Fruit fly (Drosophila melanogaster): ENCODE results near the gene Ide.

DNA sequence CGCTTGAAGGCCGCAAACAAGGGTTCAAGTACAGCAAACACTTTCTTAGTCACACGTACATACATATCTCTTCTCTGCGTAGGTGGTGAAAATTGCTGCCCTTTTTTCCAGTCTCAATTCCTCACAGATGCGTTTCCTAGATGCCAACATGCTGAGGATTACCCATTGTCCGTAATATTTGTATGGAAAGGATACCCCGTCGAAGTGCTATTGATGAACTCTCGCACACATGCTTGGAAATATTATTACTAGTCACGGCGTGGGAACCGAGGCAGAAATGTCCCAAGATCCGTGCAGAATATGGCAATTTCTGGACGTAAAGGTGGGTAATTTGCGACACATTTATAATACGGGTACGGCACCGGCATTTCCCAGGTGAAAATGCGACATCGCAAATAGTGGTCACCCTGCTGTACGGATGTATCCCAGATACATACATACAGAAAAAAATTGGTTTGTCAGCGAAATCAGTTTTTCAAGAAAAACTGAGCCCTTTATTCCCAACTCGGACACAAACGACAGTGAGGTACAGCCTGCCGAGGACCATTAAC is 29.7 kb upstream of the Ide start:
- TF ChIP-seq CG1620 (GFP tag; optimal IDR thresholded peaks at IDR 0.05) (no peak), CG33017 (tag; optimal IDR thresholded peaks at IDR 0.05) (no peak), CG14711 (tag; optimal IDR thresholded peaks at IDR 0.05) (no peak), kay (GFP tag; ENCODE audit: borderline replicate concordance) (no peak)
